Fruit fly (Drosophila melanogaster) whole organism, embryonic: ENCODE results near the gene AGO2.

Experiments used
- Atf6 ChIP-seq: fragments of 200-800 bp; sonication (Bioruptor generic); IDR thresholded peaks from 2 replicates; pipeline ENCODE4 v1.3.6; 2022; ENCODE audit warnings: missing biosample characterization, missing genetic modification characterization
- CG10209 ChIP-seq: fragments of 200-800 bp; sonication (Bioruptor generic); optimal IDR thresholded peaks from 3 replicates; lab custom pipeline; 2017; ENCODE audit warnings: missing biosample characterization, mild to moderate bottlenecking, missing genetic modification characterization, missing genetic modification reagents
- CG10979 ChIP-seq: fragments of 200-800 bp; sonication (Bioruptor generic); optimal IDR thresholded peaks from 2 replicates; lab custom pipeline; 2018; ENCODE audit warnings: missing biosample characterization, mild to moderate bottlenecking, missing genetic modification characterization, moderate library complexity
- CG11093 ChIP-seq: fragments of 200-800 bp; sonication (Bioruptor generic); IDR thresholded peaks from 3 replicates; pipeline ENCODE4 v1.3.6; 2022; ENCODE audit warnings: missing biosample characterization, missing genetic modification characterization
- CG11695 ChIP-seq: fragments of 200-800 bp; sonication (Bioruptor generic); IDR thresholded peaks from 3 replicates; pipeline ENCODE4 v1.3.6; 2022; ENCODE audit warnings: missing biosample characterization, missing genetic modification characterization
- CG12659 ChIP-seq: fragments of 200-800 bp; sonication (Bioruptor generic); optimal IDR thresholded peaks from 3 replicates; lab custom pipeline; 2017; ENCODE audit warnings: mild to moderate bottlenecking, missing biosample characterization, missing genetic modification reagents, missing genetic modification characterization
- CG13624 ChIP-seq: fragments of 200-800 bp; sonication (Bioruptor generic); optimal IDR thresholded peaks from 2 replicates; lab custom pipeline; 2016; ENCODE audit warnings: missing biosample characterization, missing genetic modification characterization
- CG14441 ChIP-seq: fragments of 200-800 bp; sonication (Bioruptor generic); IDR thresholded peaks from 2 replicates; pipeline ENCODE4 v1.3.6; 2022; ENCODE audit warnings: missing biosample characterization, missing genetic modification characterization
- CG14860 ChIP-seq: fragments of 200-800 bp; sonication (Bioruptor generic); IDR thresholded peaks from 3 replicates; pipeline ENCODE4 v1.3.6; 2022; ENCODE audit warnings: missing biosample characterization, missing genetic modification characterization; ENCODE audit not compliant: partially characterized antibody
- CG17359 ChIP-seq: fragments of 200-800 bp; sonication (Bioruptor generic); optimal IDR thresholded peaks from 3 replicates; lab custom pipeline; 2018; ENCODE audit warnings: missing biosample characterization, mild to moderate bottlenecking, missing genetic modification characterization, moderate library complexity
- CG17361 ChIP-seq: fragments of 200-800 bp; sonication (Bioruptor generic); IDR thresholded peaks from 3 replicates; pipeline ENCODE4 v1.3.6; 2022; ENCODE audit warnings: missing biosample characterization, missing genetic modification characterization
- CG2202 ChIP-seq: fragments of 200-800 bp; sonication (Bioruptor generic); optimal IDR thresholded peaks from 2 replicates; lab custom pipeline; 2018; ENCODE audit warnings: missing biosample characterization, mild to moderate bottlenecking, missing genetic modification characterization
- CG31388 ChIP-seq: fragments of 200-800 bp; sonication (Bioruptor generic); optimal IDR thresholded peaks from 2 replicates; lab custom pipeline; 2016; ENCODE audit warnings: missing biosample characterization, missing genetic modification characterization
- CG3163 ChIP-seq: fragments of 200-800 bp; sonication (Bioruptor generic); optimal IDR thresholded peaks from 3 replicates; lab custom pipeline; 2016; ENCODE audit warnings: missing biosample characterization, missing genetic modification characterization
- CG32772 ChIP-seq: fragments of 200-800 bp; sonication (Bioruptor generic); IDR thresholded peaks from 2 replicates; pipeline ENCODE4 v1.3.6; 2022; ENCODE audit warnings: missing biosample characterization, missing genetic modification characterization
- CG3407 ChIP-seq: fragments of 200-800 bp; sonication (Bioruptor generic); optimal IDR thresholded peaks from 2 replicates; lab custom pipeline; 2018; ENCODE audit warnings: missing biosample characterization, mild to moderate bottlenecking, missing genetic modification characterization
- CG34224 ChIP-seq: fragments of 200-800 bp; sonication (Bioruptor generic); IDR thresholded peaks from 3 replicates; pipeline ENCODE4 v1.3.6; 2022; ENCODE audit warnings: missing biosample characterization, missing genetic modification characterization; ENCODE audit not compliant: partially characterized antibody
- CG4424 ChIP-seq: fragments of 200-800 bp; sonication (Bioruptor generic); optimal IDR thresholded peaks from 3 replicates; lab custom pipeline; 2016; ENCODE audit warnings: missing biosample characterization, missing genetic modification characterization
- CG6175 ChIP-seq: fragments of 200-800 bp; sonication (Bioruptor generic); IDR thresholded peaks from 3 replicates; pipeline ENCODE4 v1.3.6; 2022; ENCODE audit warnings: missing biosample characterization, missing genetic modification characterization
- Elba2 ChIP-seq: fragments of 200-800 bp; sonication (Bioruptor generic); optimal IDR thresholded peaks from 3 replicates; lab custom pipeline; 2016; ENCODE audit warnings: missing biosample characterization, missing genetic modification characterization
- Ets65A ChIP-seq: fragments of 200-800 bp; sonication (Bioruptor generic); peaks from one replicate; lab custom pipeline; 2016; ENCODE audit warnings: missing biosample characterization, missing genetic modification characterization
- Ets97D ChIP-seq: fragments of 200-800 bp; sonication (Bioruptor generic); optimal IDR thresholded peaks from 3 replicates; lab custom pipeline; 2016; ENCODE audit warnings: missing biosample characterization, missing genetic modification characterization
- Fer3 ChIP-seq: fragments of 200-800 bp; sonication (Bioruptor generic); optimal IDR thresholded peaks from 2 replicates; lab custom pipeline; 2018; ENCODE audit warnings: missing biosample characterization, mild to moderate bottlenecking, missing genetic modification characterization, moderate library complexity
- H15 ChIP-seq: fragments of 200-800 bp; sonication (Bioruptor generic); IDR thresholded peaks from 3 replicates; pipeline ENCODE4 v1.3.6; 2022; ENCODE audit warnings: missing biosample characterization, missing genetic modification characterization
- MESR4 ChIP-seq: fragments of 200-800 bp; sonication (Bioruptor generic); optimal IDR thresholded peaks from 2 replicates; lab custom pipeline; 2018; ENCODE audit warnings: missing biosample characterization, mild to moderate bottlenecking, missing genetic modification characterization, moderate library complexity
- Med ChIP-seq: fragments of 200-800 bp; sonication (Bioruptor generic); peaks from one replicate; lab custom pipeline; 2016; ENCODE audit warnings: missing biosample characterization, missing genetic modification characterization, mild to moderate bottlenecking, inconsistent platforms, moderate library complexity
- Mrtf ChIP-seq: fragments of 200-800 bp; sonication (Bioruptor generic); IDR thresholded peaks from 3 replicates; pipeline ENCODE4 v1.3.6; 2022; ENCODE audit warnings: missing biosample characterization, missing genetic modification characterization
- Sin3A ChIP-seq: fragments of >200 bp; optimal IDR thresholded peaks from 2 replicates; lab custom pipeline; 2018
- Sox102F ChIP-seq: fragments of 200-800 bp; sonication (Bioruptor generic); optimal IDR thresholded peaks from 2 replicates; lab custom pipeline; 2018; ENCODE audit warnings: missing biosample characterization, mild to moderate bottlenecking, missing genetic modification characterization, moderate library complexity
- Spps ChIP-seq: fragments of 200-800 bp; sonication (Bioruptor generic); optimal IDR thresholded peaks from 2 replicates; lab custom pipeline; 2018; ENCODE audit warnings: missing biosample characterization, mild to moderate bottlenecking, missing genetic modification characterization
- Stat92E ChIP-seq, 3 experiments: fragments of >200 bp in 2 of 3; fragments of 200-800 bp in 1 of 3; sonication (Bioruptor generic) in 1 of 3; optimal IDR thresholded peaks; 2 replicates each; lab custom pipeline; 2017 to 2019; ENCODE audit warnings: missing biosample characterization in 3 of 3, missing genetic modification characterization in 3 of 3, mild to moderate bottlenecking in 1 of 3, moderate library complexity in 1 of 3
- ap ChIP-seq: fragments of 200-800 bp; sonication (Bioruptor generic); IDR thresholded peaks from 2 replicates; pipeline ENCODE4 v1.3.6; 2022; ENCODE audit warnings: missing biosample characterization, missing genetic modification characterization
- bab2 ChIP-seq: fragments of 200-800 bp; sonication (Bioruptor generic); optimal IDR thresholded peaks from 2 replicates; lab custom pipeline; 2016; ENCODE audit warnings: missing biosample characterization, missing genetic modification characterization
- chif ChIP-seq, 2 experiments: fragments of 200-800 bp; sonication (Bioruptor generic); optimal IDR thresholded peaks; 3 replicates each; lab custom pipeline; 2016; ENCODE audit warnings: missing biosample characterization in 2 of 2, missing genetic modification characterization in 2 of 2
- ci ChIP-seq: fragments of 200-800 bp; sonication (Bioruptor generic); IDR thresholded peaks from 3 replicates; pipeline ENCODE4 v1.3.6; 2022; ENCODE audit warnings: missing biosample characterization, missing genetic modification characterization
- crol ChIP-seq: fragments of 200-800 bp; sonication (Bioruptor generic); IDR thresholded peaks from 2 replicates; pipeline ENCODE4 v1.3.6; 2022; ENCODE audit warnings: missing biosample characterization, missing genetic modification characterization
- dan ChIP-seq: fragments of 200-800 bp; sonication (Bioruptor generic); IDR thresholded peaks from 2 replicates; pipeline ENCODE4 v1.3.6; 2022; ENCODE audit warnings: missing biosample characterization, missing genetic modification characterization
- dm ChIP-seq: fragments of 200-800 bp; sonication (Bioruptor generic); optimal IDR thresholded peaks from 3 replicates; lab custom pipeline; 2016; ENCODE audit warnings: missing biosample characterization, missing genetic modification characterization
- fd64A ChIP-seq: fragments of 200-800 bp; sonication (Bioruptor generic); optimal IDR thresholded peaks from 3 replicates; lab custom pipeline; 2018; ENCODE audit warnings: missing biosample characterization, mild to moderate bottlenecking, missing genetic modification characterization
- gt ChIP-seq: fragments of 200-800 bp; sonication (Bioruptor generic); IDR thresholded peaks from 2 replicates; pipeline ENCODE4 v1.3.6; 2022; ENCODE audit warnings: missing biosample characterization, missing genetic modification characterization
- hbn ChIP-seq: fragments of 200-800 bp; sonication (Bioruptor generic); IDR thresholded peaks from 2 replicates; pipeline ENCODE4 v1.3.6; 2022; ENCODE audit warnings: missing biosample characterization, missing genetic modification characterization; ENCODE audit not compliant: partially characterized antibody
- jigr1 ChIP-seq: fragments of 200-800 bp; sonication (Bioruptor generic); IDR thresholded peaks from 3 replicates; pipeline ENCODE4 v1.3.6; 2022; ENCODE audit warnings: missing biosample characterization, missing genetic modification characterization
- kay ChIP-seq: fragments of 200-800 bp; sonication (Bioruptor generic); optimal IDR thresholded peaks from 2 replicates; lab custom pipeline; 2016; ENCODE audit warnings: missing biosample characterization, missing genetic modification characterization
- nerfin-1 ChIP-seq: fragments of 200-800 bp; sonication (Bioruptor generic); optimal IDR thresholded peaks from 3 replicates; lab custom pipeline; 2019; ENCODE audit warnings: missing biosample characterization, mild to moderate bottlenecking, missing genetic modification characterization, moderate library complexity
- p53 ChIP-seq: fragments of 200-800 bp; sonication (Bioruptor generic); optimal IDR thresholded peaks from 2 replicates; lab custom pipeline; 2016; ENCODE audit warnings: missing biosample characterization, missing genetic modification characterization
- row ChIP-seq: fragments of 200-800 bp; sonication (Bioruptor generic); IDR thresholded peaks from 3 replicates; pipeline ENCODE4 v1.3.6; 2022; ENCODE audit warnings: missing biosample characterization, missing genetic modification characterization
- seq ChIP-seq: fragments of 200-800 bp; sonication (Bioruptor generic); IDR thresholded peaks from 2 replicates; pipeline ENCODE4 v1.3.6; 2022; ENCODE audit warnings: missing biosample characterization, missing genetic modification characterization
- shn ChIP-seq: fragments of 200-800 bp; sonication (Bioruptor generic); optimal IDR thresholded peaks from 3 replicates; lab custom pipeline; 2016; ENCODE audit warnings: missing biosample characterization, missing genetic modification characterization
- so ChIP-seq: fragments of 200-800 bp; sonication (Bioruptor generic); IDR thresholded peaks from 3 replicates; pipeline ENCODE4 v1.3.6; 2022; ENCODE audit warnings: missing biosample characterization, missing genetic modification characterization
- tin ChIP-seq: fragments of 200-800 bp; sonication (Bioruptor generic); optimal IDR thresholded peaks from 3 replicates; lab custom pipeline; 2016; ENCODE audit warnings: missing biosample characterization, missing genetic modification characterization
- yki ChIP-seq: fragments of >200 bp; optimal IDR thresholded peaks from 3 replicates; lab custom pipeline; 2018
- zfh1 ChIP-seq: fragments of 200-800 bp; sonication (Bioruptor generic); IDR thresholded peaks from 3 replicates; pipeline ENCODE4 v1.3.6; 2022; ENCODE audit warnings: missing biosample characterization, missing genetic modification characterization

The AGO2 gene

dm6 chr3L:15599190-15599589 is 45.3 kb downstream of the AGO2 start (continued):
- TF ChIP-seq CG3407 = no peak
- peak; percentile 76 for TF ChIP-seq crol (GFP tag; lab: Robert Waterston, UW)
- TF ChIP-seq row = no peak
- no peak for TF ChIP-seq Sin3A
- no peak for TF ChIP-seq jigr1 (GFP tag; lab: Robert Waterston, UW)
- no peak for TF ChIP-seq p53

DNA sequence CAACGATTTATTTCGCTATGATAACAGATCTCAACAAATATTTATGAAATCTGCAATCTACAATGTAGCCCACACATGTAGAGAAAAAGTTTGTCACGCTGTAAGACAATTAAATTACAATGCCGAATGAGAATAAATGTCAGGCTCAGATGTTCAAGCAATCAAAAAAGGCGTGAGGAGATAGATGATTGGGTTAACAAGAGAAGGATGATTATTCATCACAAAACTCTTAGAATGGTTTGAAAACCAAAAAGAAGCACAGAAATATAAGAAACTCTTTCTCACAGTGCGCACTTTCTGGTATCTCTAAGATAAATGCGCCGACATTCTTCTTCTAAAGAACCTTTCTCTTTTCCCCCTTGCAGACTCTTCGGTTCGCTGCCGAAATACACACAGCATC is 46.1 kb downstream of the AGO2 start:
- TF ChIP-seq Med (GFP tag; lab: Kevin White, UChicago) = peak; percentile 83
- TF ChIP-seq CG14441 (GFP tag; lab: Robert Waterston, UW) = no peak
- no peak for TF ChIP-seq CG2202 (tag; lab: Kevin White, UChicago)
- no peak for TF ChIP-seq CG13624 (GFP tag; lab: Kevin White, UChicago)
- no peak for TF ChIP-seq gt
- TF ChIP-seq zfh1 (GFP tag; lab: Robert Waterston, UW) = no peak
- no peak for TF ChIP-seq CG4424 (GFP tag; lab: Kevin White, UChicago)
- TF ChIP-seq bab2 (GFP tag; lab: Kevin White, UChicago) = peak; percentile 14
- 0 out of 3 replicates have a peak, but pooled peaks have one; percentile 63 for TF ChIP-seq ci (GFP tag; lab: Robert Waterston, UW)
- TF ChIP-seq CG11695 (GFP tag; lab: Robert Waterston, UW) = no peak
- no peak for TF ChIP-seq CG17361
- peak; percentile 4 for TF ChIP-seq CG17359
- TF ChIP-seq chif (GFP tag; optimal IDR thresholded peaks at IDR 0.05; lab: Kevin White, UChicago) = no peak
- no peak for TF ChIP-seq Ets97D (GFP tag; lab: Kevin White, UChicago)
- TF ChIP-seq fd64A (GFP tag; lab: Kevin White, UChicago) = no peak
- no peak for TF ChIP-seq nerfin-1 (tag; lab: Kevin White, UChicago)
- TF ChIP-seq ap (GFP tag; lab: Robert Waterston, UW) = no peak
- 0 out of 2 replicates have a peak, but pooled peaks have one; percentile 14 for TF ChIP-seq seq
- TF ChIP-seq Elba2 (GFP tag; lab: Kevin White, UChicago) = no peak
- no peak for TF ChIP-seq so
- TF ChIP-seq CG12659 (GFP tag; lab: Kevin White, UChicago) = no peak
- no peak for TF ChIP-seq Sox102F (GFP tag; lab: Kevin White, UChicago)
- peak; percentile 11 for TF ChIP-seq Spps (tag; lab: Kevin White, UChicago)
- no peak for TF ChIP-seq H15 (GFP tag; lab: Robert Waterston, UW)
- no peak for TF ChIP-seq yki (lab: Kevin White, UChicago)
- no peak for TF ChIP-seq Mrtf (GFP tag; lab: Robert Waterston, UW)
- peak; percentile 11 for TF ChIP-seq CG10979
- no peak for TF ChIP-seq CG11093 (GFP tag; lab: Robert Waterston, UW)
- TF ChIP-seq crol (GFP tag; lab: Robert Waterston, UW) = 0 out of 2 replicates have a peak, but pooled peaks have one; percentile 17
- no peak for TF ChIP-seq hbn (GFP tag; lab: Robert Waterston, UW)
- TF ChIP-seq Stat92E (GFP tag; optimal IDR thresholded peaks at IDR 0.05; lab: Kevin White, UChicago) = no peak
- TF ChIP-seq CG3163 (GFP tag; lab: Kevin White, UChicago) = no peak
- no peak for TF ChIP-seq CG14860
- no peak for TF ChIP-seq Ets65A (GFP tag; lab: Kevin White, UChicago)
- no peak for TF ChIP-seq dan
- no peak for TF ChIP-seq tin
- peak; percentile 15 for TF ChIP-seq kay (GFP tag; lab: Kevin White, UChicago)
- TF ChIP-seq Atf6 = no peak
- TF ChIP-seq Fer3 (tag; lab: Kevin White, UChicago) = no peak
- no peak for TF ChIP-seq CG6175 (GFP tag; lab: Robert Waterston, UW)
- TF ChIP-seq shn (GFP tag; lab: Kevin White, UChicago) = no peak
- no peak for TF ChIP-seq CG34224 (GFP tag; lab: Robert Waterston, UW)
- TF ChIP-seq dm (GFP tag; lab: Kevin White, UChicago) = no peak
- no peak for TF ChIP-seq CG10209 (GFP tag; lab: Kevin White, UChicago)
- TF ChIP-seq MESR4 (GFP tag; lab: Kevin White, UChicago) = no peak
- no peak for TF ChIP-seq CG31388 (GFP tag; lab: Kevin White, UChicago)
- TF ChIP-seq CG32772 (GFP tag; lab: Robert Waterston, UW) = no peak
